Worm (Caenorhabditis elegans) whole organism, L2 larva: ENCODE measurements around the gene str-15.

Source experiments
- ZK546.5 ChIP-seq: sonication (generic microtip); optimal IDR thresholded peaks from 2 replicates; lab custom pipeline; 2017; ENCODE audit warnings: missing biosample characterization, missing genetic modification characterization
- fos-1 ChIP-seq: fragments of 150-350 bp; optimal IDR thresholded peaks from 2 replicates; lab custom pipeline; 2014; ENCODE audit warnings: missing biosample characterization, missing genetic modification characterization
- mab-5 ChIP-seq: fragments of 150-350 bp; optimal IDR thresholded peaks from 2 replicates; lab custom pipeline; 2014; ENCODE audit warnings: missing biosample characterization, missing genetic modification characterization
- nhr-77 ChIP-seq: fragments of 150-350 bp; optimal IDR thresholded peaks from 2 replicates; lab custom pipeline; 2014; ENCODE audit warnings: missing biosample characterization, missing genetic modification characterization
- skn-1 ChIP-seq: sonication (generic microtip); optimal IDR thresholded peaks from 2 replicates; lab custom pipeline; 2017; ENCODE audit warnings: missing biosample characterization, missing genetic modification characterization

- TF ChIP-seq nhr-77 (tag; lab: Kevin White, UChicago) (no peak), skn-1 (tag; lab: Kevin White, UChicago) (no peak), fos-1 (tag; lab: Kevin White, UChicago) (no peak), mab-5 (tag; lab: Kevin White, UChicago) (no peak), ZK546.5 (tag; lab: Kevin White, UChicago) (no peak)
These were observed 28.9 kb upstream of the str-15 start, which contains the start of gene Y32B12A.5 for ce11 chrV:16487474-16487873.
